Worm (Caenorhabditis elegans) whole organism, early embryonic: ENCODE measurements around the gene lelo-3.

ENCODE experiments used
- B0310.2 ChIP-seq: sonication (generic microtip); optimal IDR thresholded peaks from 2 replicates; lab custom pipeline; 2016; ENCODE audit warnings: mild to moderate bottlenecking, missing genetic modification characterization, missing compliant biosample characterization
- F13C5.2 ChIP-seq: sonication (generic microtip); optimal IDR thresholded peaks from 2 replicates; lab custom pipeline; 2017; ENCODE audit warnings: mild to moderate bottlenecking, missing genetic modification characterization, inconsistent platforms, missing compliant biosample characterization
- aly-1 ChIP-seq: sonication (generic microtip); optimal IDR thresholded peaks from 2 replicates; lab custom pipeline; 2016; ENCODE audit warnings: missing genetic modification characterization, missing compliant biosample characterization
- ama-1 ChIP-seq: fragments of 150-350 bp; optimal IDR thresholded peaks from 2 replicates; lab custom pipeline; 2014
- ceh-13 ChIP-seq: fragments of 200-800 bp; sonication (Bioruptor generic); optimal IDR thresholded peaks from 2 replicates; lab custom pipeline; 2018; ENCODE audit warnings: mild to moderate bottlenecking, missing genetic modification characterization, missing compliant biosample characterization
- ceh-36 ChIP-seq: sonication (generic microtip); optimal IDR thresholded peaks from 2 replicates; lab custom pipeline; 2016; ENCODE audit warnings: missing genetic modification characterization, inconsistent platforms, missing compliant biosample characterization
- ets-7 ChIP-seq: sonication (generic microtip); optimal IDR thresholded peaks from 2 replicates; lab custom pipeline; 2016; ENCODE audit warnings: missing genotype, missing genetic modification characterization, missing compliant biosample characterization
- flt-1 ChIP-seq: fragments of 200-800 bp; sonication (Bioruptor generic); IDR thresholded peaks from 2 replicates; pipeline ENCODE4 v1.3.6; 2022; ENCODE audit warnings: missing genetic modification characterization, missing compliant biosample characterization
- hmbx-1 ChIP-seq: sonication (generic microtip); optimal IDR thresholded peaks from 2 replicates; lab custom pipeline; 2016; ENCODE audit warnings: mild to moderate bottlenecking, missing genetic modification characterization, missing compliant biosample characterization
- hmg-4 ChIP-seq: fragments of 200-800 bp; sonication (Bioruptor generic); optimal IDR thresholded peaks from 2 replicates; lab custom pipeline; 2018; ENCODE audit warnings: mild to moderate bottlenecking, missing genetic modification characterization, missing compliant biosample characterization
- hnd-1 ChIP-seq: sonication (generic microtip); optimal IDR thresholded peaks from 2 replicates; lab custom pipeline; 2016; ENCODE audit warnings: missing genetic modification characterization, missing compliant biosample characterization
- pes-1 ChIP-seq: fragments of 200-800 bp; sonication (Bioruptor generic); IDR thresholded peaks from 2 replicates; pipeline ENCODE4 v1.3.6; 2022; ENCODE audit warnings: missing genetic modification reagents, missing genetic modification characterization, missing compliant biosample characterization
- scrt-1 ChIP-seq: fragments of 200-800 bp; sonication (Bioruptor generic); IDR thresholded peaks from 2 replicates; pipeline ENCODE4 v1.3.6; 2022; ENCODE audit warnings: missing genetic modification characterization, missing compliant biosample characterization
- sea-1 ChIP-seq: fragments of 200-800 bp; sonication (Bioruptor generic); conservative IDR thresholded peaks from 2 replicates; pipeline ENCODE4 v1.3.6; 2022; ENCODE audit warnings: missing genetic modification characterization, missing compliant biosample characterization
- tbx-11 ChIP-seq: fragments of 200-800 bp; sonication (Bioruptor generic); IDR thresholded peaks from 2 replicates; pipeline ENCODE4 v1.3.6; 2022; ENCODE audit warnings: missing genetic modification characterization, missing compliant biosample characterization
- tbx-37 ChIP-seq: fragments of 200-800 bp; sonication (Bioruptor generic); conservative IDR thresholded peaks from 2 replicates; pipeline ENCODE4 v1.3.6; 2022; ENCODE audit warnings: missing genetic modification reagents, missing genetic modification characterization, missing compliant biosample characterization
- tra-4 ChIP-seq: sonication (generic microtip); optimal IDR thresholded peaks from 2 replicates; lab custom pipeline; 2017; ENCODE audit warnings: missing genetic modification characterization, missing compliant biosample characterization

lelo-3 gene

ce11 chrX:6050078-6050477 lies 27.7 kb upstream of the lelo-3 start:
- TF ChIP-seq scrt-1 (GFP tag; lab: Robert Waterston, UW) (no peak), tbx-37 (no peak), ceh-36 (tag; lab: Kevin White, UChicago) (no peak), hnd-1 (no peak), hmbx-1 (tag; lab: Kevin White, UChicago) (no peak)

DNA sequence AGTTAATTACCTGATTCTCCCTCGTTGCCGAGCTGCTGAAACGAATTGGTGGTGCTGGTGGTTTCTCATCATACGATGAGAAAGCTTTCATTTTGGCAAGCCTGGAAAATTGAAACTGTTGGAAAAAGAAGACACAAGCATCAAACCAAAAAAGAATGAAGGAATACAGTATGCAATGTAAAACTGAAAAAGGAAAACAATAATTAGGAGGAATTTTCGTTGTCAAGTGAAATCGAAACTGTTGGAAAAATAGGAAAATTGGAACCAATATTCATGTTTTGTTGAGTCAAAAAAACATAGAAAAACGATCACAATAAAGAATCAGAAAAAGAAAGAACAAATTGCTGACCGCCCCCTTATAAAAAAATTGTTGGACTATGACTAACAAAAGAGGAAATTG lies 26.1 kb upstream of the lelo-3 start, which contains the start of gene pak-1:
Gene pak-1 (minus strand): TSS at position 101 of the 400 bp plus-strand sequence.
- no peak for TF ChIP-seq scrt-1 (GFP tag; lab: Robert Waterston, UW)
- TF ChIP-seq sea-1 (GFP tag; lab: Robert Waterston, UW), result no peak
- TF ChIP-seq ets-7 (tag; lab: Kevin White, UChicago), result no peak
- TF ChIP-seq pes-1, result no peak
- no peak for TF ChIP-seq ceh-36 (tag; lab: Kevin White, UChicago)
- TF ChIP-seq hnd-1, result no peak

ce11 chrX:6043283-6043682 lies 20.9 kb upstream of the lelo-3 start:
- TF ChIP-seq tbx-11 (GFP tag; lab: Robert Waterston, UW) (no peak), aly-1 (tag; lab: Kevin White, UChicago) (no peak), pes-1 (no peak), hmbx-1 (tag; lab: Kevin White, UChicago) (no peak), flt-1 (GFP tag; lab: Robert Waterston, UW) (no peak), ceh-36 (tag; lab: Kevin White, UChicago) (no peak), tbx-37 (no peak), ets-7 (tag; lab: Kevin White, UChicago) (no peak), hmg-4 (GFP tag; lab: Kevin White, UChicago) (no peak), tra-4 (tag; lab: Kevin White, UChicago) (no peak), scrt-1 (GFP tag; lab: Robert Waterston, UW) (no peak), sea-1 (GFP tag; lab: Robert Waterston, UW) (no peak), hnd-1 (no peak), ama-1 (lab: Kevin White, UChicago) (no peak), B0310.2 (tag; lab: Kevin White, UChicago) (no peak), F13C5.2 (tag; lab: Kevin White, UChicago) (no peak)

DNA sequence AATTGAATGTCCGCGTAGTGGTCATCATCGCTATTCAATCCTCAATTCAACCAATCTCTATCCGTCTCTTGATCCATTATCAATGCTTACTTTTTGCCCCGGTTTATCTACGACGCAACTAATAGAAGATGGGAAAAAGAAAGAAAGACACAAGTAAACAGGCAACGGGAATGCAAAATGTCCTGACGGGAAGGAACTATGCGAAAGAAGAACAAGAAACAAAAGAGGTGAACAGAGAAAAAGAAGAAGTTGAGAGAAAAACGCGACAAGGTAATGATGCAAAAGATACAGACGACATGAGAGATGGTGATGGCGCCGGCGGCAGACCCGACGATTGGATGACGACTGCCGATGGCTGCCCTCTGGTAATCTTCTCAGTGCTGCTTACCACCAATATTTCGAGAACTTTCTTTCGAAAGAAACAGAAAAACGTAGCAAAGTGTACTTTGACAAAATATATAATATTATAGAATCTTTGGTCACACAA lies 19.7 kb upstream of the lelo-3 start:
- no peak for TF ChIP-seq aly-1 (tag; lab: Kevin White, UChicago)
- no peak for TF ChIP-seq hnd-1
- TF ChIP-seq pes-1, result no peak
- no peak for TF ChIP-seq tra-4 (tag; lab: Kevin White, UChicago)
- TF ChIP-seq ceh-13 (GFP tag; lab: Kevin White, UChicago), result no peak
- TF ChIP-seq scrt-1 (GFP tag; lab: Robert Waterston, UW), result no peak
- TF ChIP-seq B0310.2 (tag; lab: Kevin White, UChicago), result no peak
- TF ChIP-seq flt-1 (GFP tag; lab: Robert Waterston, UW), result no peak
- TF ChIP-seq ama-1 (lab: Kevin White, UChicago), result no peak
- no peak for TF ChIP-seq ets-7 (tag; lab: Kevin White, UChicago)
- no peak for TF ChIP-seq F13C5.2 (tag; lab: Kevin White, UChicago)
- no peak for TF ChIP-seq tbx-37
- TF ChIP-seq tbx-11 (GFP tag; lab: Robert Waterston, UW), result no peak
- no peak for TF ChIP-seq sea-1 (GFP tag; lab: Robert Waterston, UW)
- no peak for TF ChIP-seq hmg-4 (GFP tag; lab: Kevin White, UChicago)

ce11 chrX:6041094-6041441 lies 18.7 kb upstream of the lelo-3 start:
- TF ChIP-seq scrt-1 (GFP tag; lab: Robert Waterston, UW), result no peak
- no peak for TF ChIP-seq sea-1 (GFP tag; lab: Robert Waterston, UW)
- no peak for TF ChIP-seq tbx-11 (GFP tag; lab: Robert Waterston, UW)
- TF ChIP-seq aly-1 (tag; lab: Kevin White, UChicago), result no peak
- TF ChIP-seq hnd-1, result no peak
- TF ChIP-seq ceh-36 (tag; lab: Kevin White, UChicago), result no peak
- TF ChIP-seq tra-4 (tag; lab: Kevin White, UChicago), result no peak
- TF ChIP-seq ceh-13 (GFP tag; lab: Kevin White, UChicago), result no peak
- no peak for TF ChIP-seq pes-1
- no peak for TF ChIP-seq flt-1 (GFP tag; lab: Robert Waterston, UW)
- TF ChIP-seq ets-7 (tag; lab: Kevin White, UChicago), result no peak
- no peak for TF ChIP-seq tbx-37
- no peak for TF ChIP-seq F13C5.2 (tag; lab: Kevin White, UChicago)
- TF ChIP-seq ama-1 (lab: Kevin White, UChicago), result no peak
- TF ChIP-seq hmg-4 (GFP tag; lab: Kevin White, UChicago), result no peak

DNA sequence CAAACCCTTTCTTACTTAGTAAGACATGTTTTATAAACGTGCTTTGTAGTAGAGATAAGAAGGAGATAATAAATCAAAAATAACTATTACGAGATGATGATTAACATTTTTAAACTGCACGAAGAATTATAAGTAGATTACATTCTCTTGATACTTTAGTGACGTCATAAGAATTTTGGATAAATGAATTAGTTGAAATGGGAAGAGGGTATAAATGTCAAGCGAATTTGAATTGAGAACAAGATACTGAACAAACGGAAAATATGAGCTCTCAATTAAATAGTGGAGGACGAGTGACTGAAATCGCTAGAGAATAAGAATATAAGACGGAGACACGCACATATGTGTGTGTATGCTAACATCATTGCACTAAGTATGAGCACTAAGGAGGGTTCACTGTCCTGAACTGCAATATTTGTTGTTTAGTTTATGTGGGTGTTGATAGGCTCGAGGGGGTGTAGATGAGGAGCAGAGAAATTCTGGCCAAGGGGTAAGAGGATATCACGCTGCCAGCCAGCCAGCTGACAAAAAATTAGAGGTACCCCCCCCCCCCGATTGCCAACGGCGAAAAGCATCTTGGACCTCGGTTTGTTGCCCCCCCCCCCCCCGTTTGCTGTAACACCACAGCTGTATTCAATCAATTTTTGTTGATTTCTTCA lies 18.2 kb upstream of the lelo-3 start:
- TF ChIP-seq ama-1 (lab: Kevin White, UChicago), result no peak
- TF ChIP-seq hmg-4 (GFP tag; lab: Kevin White, UChicago), result peak; percentile 56

DNA sequence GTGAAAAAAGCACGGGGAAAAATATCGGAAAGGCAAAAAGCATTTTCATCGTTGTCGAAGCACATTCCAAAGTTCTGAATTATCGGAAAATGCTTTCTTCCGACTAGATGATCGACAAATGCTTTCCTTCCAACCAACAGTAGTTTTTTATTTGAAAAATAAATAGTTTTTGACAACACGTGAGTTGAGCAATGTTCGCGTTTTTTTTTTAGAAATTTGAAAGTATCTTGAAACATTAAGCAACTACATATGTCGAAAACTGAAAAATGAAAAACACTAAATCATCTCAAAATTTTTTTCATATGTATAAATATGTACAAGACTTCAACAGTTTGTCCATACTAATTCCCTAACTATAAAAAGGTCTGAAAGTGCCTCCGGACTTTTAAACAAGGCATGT lies 17.2 kb upstream of the lelo-3 start, which contains the start of gene hsp-25:
Gene hsp-25 (minus strand): TSS at position 101 of the 400 bp plus-strand sequence.
- TF ChIP-seq ama-1 (lab: Kevin White, UChicago) (no peak), pes-1 (no peak), hmbx-1 (tag; lab: Kevin White, UChicago) (no peak), tbx-37 (no peak), B0310.2 (tag; lab: Kevin White, UChicago) (no peak), tbx-11 (GFP tag; lab: Robert Waterston, UW) (no peak), aly-1 (tag; lab: Kevin White, UChicago) (no peak), ets-7 (tag; lab: Kevin White, UChicago) (no peak), ceh-36 (tag; lab: Kevin White, UChicago) (no peak), hmg-4 (GFP tag; lab: Kevin White, UChicago) (no peak), scrt-1 (GFP tag; lab: Robert Waterston, UW) (no peak), flt-1 (GFP tag; lab: Robert Waterston, UW) (no peak), tra-4 (tag; lab: Kevin White, UChicago) (no peak), sea-1 (GFP tag; lab: Robert Waterston, UW) (no peak), ceh-13 (GFP tag; lab: Kevin White, UChicago) (no peak)
